Worm (Caenorhabditis elegans) whole organism, L2 larva: ENCODE data around the gene srd-51.

Source experiments
- ama-1 ChIP-seq: fragments of 150-350 bp; optimal IDR thresholded peaks from 2 replicates; lab custom pipeline; 2018; ENCODE audit warnings: inconsistent platforms
- blmp-1 ChIP-seq: sonication (generic microtip); optimal IDR thresholded peaks from 2 replicates; lab custom pipeline; 2017; ENCODE audit warnings: missing genetic modification characterization, mild to moderate bottlenecking, missing compliant biosample characterization, antibody characterized with exemption, moderate library complexity; ENCODE audit not compliant: insufficient read depth
- fos-1 ChIP-seq: fragments of 150-350 bp; optimal IDR thresholded peaks from 2 replicates; lab custom pipeline; 2014; ENCODE audit warnings: missing biosample characterization, missing genetic modification characterization
- gmeb-1 ChIP-seq: fragments of 150-350 bp; optimal IDR thresholded peaks from 2 replicates; lab custom pipeline; 2014; ENCODE audit warnings: missing biosample characterization, missing genetic modification characterization
- skn-1 ChIP-seq: sonication (generic microtip); optimal IDR thresholded peaks from 2 replicates; lab custom pipeline; 2017; ENCODE audit warnings: missing biosample characterization, missing genetic modification characterization
- ztf-4 ChIP-seq: fragments of 150-350 bp; optimal IDR thresholded peaks from 2 replicates; lab custom pipeline; 2014; ENCODE audit warnings: missing biosample characterization, missing genetic modification characterization

ce11 chrX:13493762-13494161 is 9.0 kb upstream of the srd-51 start:
- TF ChIP-seq gmeb-1 (tag; lab: Kevin White, UChicago) (no peak), skn-1 (tag; lab: Kevin White, UChicago) (no peak), fos-1 (no peak), blmp-1 (no peak), ama-1 (no peak), ztf-4 (tag; lab: Kevin White, UChicago) (no peak)
